Worm (Caenorhabditis elegans): ENCODE measurements around the gene citk-2.
A peak's percentile ranks its signal among the peaks of the same experiment; 100 is the strongest.

The citk-2 gene

DNA sequence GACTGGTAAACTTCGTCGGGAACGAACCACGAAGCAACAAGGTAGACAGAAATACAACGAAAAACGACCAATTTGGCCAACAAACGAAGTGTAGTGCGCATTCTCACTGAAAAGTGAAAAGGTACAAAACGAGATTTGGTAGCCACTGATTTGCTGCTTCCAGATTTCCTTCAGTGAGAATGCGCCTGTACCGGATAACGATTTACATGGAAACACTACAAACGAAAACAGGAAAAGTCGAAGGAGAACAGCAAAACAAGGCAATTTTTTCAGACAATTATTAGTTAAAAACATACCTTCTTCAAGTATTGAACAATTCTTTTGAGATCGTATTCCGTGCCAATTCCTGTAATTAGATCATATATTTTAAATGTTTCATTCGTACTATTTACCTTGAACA is 6.3 kb upstream of the citk-2 start, which contains the start of gene pigb-1:
TSS of gene pigb-1 (minus strand) at position 101 of the 400 bp plus-strand sequence.
- no peak for TF ChIP-seq ttx-3 (tag; optimal IDR thresholded peaks at IDR 0.05)
- no peak for TF ChIP-seq pha-2 (tag; optimal IDR thresholded peaks at IDR 0.05)
- TF ChIP-seq ets-4 (tag; optimal IDR thresholded peaks at IDR 0.05): no peak
- no peak for TF ChIP-seq hlh-8 (tag; optimal IDR thresholded peaks at IDR 0.05)
- TF ChIP-seq pat-9 (tag; optimal IDR thresholded peaks at IDR 0.05): no peak
- no peak for TF ChIP-seq ceh-30 (tag; optimal IDR thresholded peaks at IDR 0.05)
- no peak for TF ChIP-seq K09A11.1 (tag; optimal IDR thresholded peaks at IDR 0.05; ENCODE audit: insufficient read depth)

- peak; percentile 62 for TF ChIP-seq tbx-2 (tag; optimal IDR thresholded peaks at IDR 0.05)
- TF ChIP-seq ceh-18 (tag; optimal IDR thresholded peaks at IDR 0.05): no peak
- TF ChIP-seq ceh-14 (tag; optimal IDR thresholded peaks at IDR 0.05): peak; percentile 16
- TF ChIP-seq pha-2 (tag; optimal IDR thresholded peaks at IDR 0.05): no peak
- TF ChIP-seq ceh-31 (tag; optimal IDR thresholded peaks at IDR 0.05): peak; percentile 70
- TF ChIP-seq hlh-13 (GFP tag; optimal IDR thresholded peaks at IDR 0.05): no peak
- TF ChIP-seq ceh-2 (tag; optimal IDR thresholded peaks at IDR 0.05): peak; percentile 5
- TF ChIP-seq unc-42 (tag; optimal IDR thresholded peaks at IDR 0.05): peak; percentile 47
- peak; percentile 27 for TF ChIP-seq ets-4 (tag; optimal IDR thresholded peaks at IDR 0.05)
- no peak for TF ChIP-seq pqm-1 (tag; optimal IDR thresholded peaks at IDR 0.05)
- TF ChIP-seq tbx-7 (tag; optimal IDR thresholded peaks at IDR 0.05): peak; percentile 2
- TF ChIP-seq C08G9.2 (tag; optimal IDR thresholded peaks at IDR 0.05): peak; percentile 47
- peak; percentile 66 for TF ChIP-seq ceh-48 (tag; optimal IDR thresholded peaks at IDR 0.05)
- TF ChIP-seq ceh-34 (tag; optimal IDR thresholded peaks at IDR 0.05): peak; percentile 1
- peak; percentile 2 for TF ChIP-seq nfya-1 (tag; optimal IDR thresholded peaks at IDR 0.05)
- peak; percentile 32 for TF ChIP-seq zip-5 (tag; optimal IDR thresholded peaks at IDR 0.05)
Observed at ce11 chrII:4993530-4994192, 5.7 kb upstream of the citk-2 start, which contains the start of the genes eif-1 and vps-24. Gene eif-1, minus strand, starts transcription at chrII:4993580. Gene vps-24, plus strand, starts transcription at chrII:4993998.

- TF ChIP-seq dve-1 (tag; optimal IDR thresholded peaks at IDR 0.05) (no peak), ceh-45 (GFP tag; IDR thresholded peaks at IDR 0.05) (no peak), unc-55 (GFP tag; optimal IDR thresholded peaks at IDR 0.05) (peak; percentile 31)
Observed at ce11 chrII:4994939-4995338, 4.4 kb upstream of the citk-2 start, which contains the start of gene rnh-1.0. Gene rnh-1.0, plus strand, starts transcription at chrII:4995327.

- TF ChIP-seq ets-4 (tag; optimal IDR thresholded peaks at IDR 0.05): no peak
- TF ChIP-seq ahr-1 (tag; optimal IDR thresholded peaks at IDR 0.05): no peak
- TF ChIP-seq unc-55 (GFP tag; optimal IDR thresholded peaks at IDR 0.05): no peak
- TF ChIP-seq ztf-16 (tag; optimal IDR thresholded peaks at IDR 0.05): no peak
Observed at ce11 chrII:4998657-4999056, 663 bp upstream of the citk-2 start, which contains the start of gene F59A6.11. Gene F59A6.11, minus strand, starts transcription at chrII:4998757.

ce11 chrII:5001866-5002265 is 2.5 kb downstream of the citk-2 start:
- TF ChIP-seq ceh-48 (tag; optimal IDR thresholded peaks at IDR 0.05) (no peak), ets-4 (tag; optimal IDR thresholded peaks at IDR 0.05) (no peak), nhr-11 (tag; optimal IDR thresholded peaks at IDR 0.05) (no peak)

DNA sequence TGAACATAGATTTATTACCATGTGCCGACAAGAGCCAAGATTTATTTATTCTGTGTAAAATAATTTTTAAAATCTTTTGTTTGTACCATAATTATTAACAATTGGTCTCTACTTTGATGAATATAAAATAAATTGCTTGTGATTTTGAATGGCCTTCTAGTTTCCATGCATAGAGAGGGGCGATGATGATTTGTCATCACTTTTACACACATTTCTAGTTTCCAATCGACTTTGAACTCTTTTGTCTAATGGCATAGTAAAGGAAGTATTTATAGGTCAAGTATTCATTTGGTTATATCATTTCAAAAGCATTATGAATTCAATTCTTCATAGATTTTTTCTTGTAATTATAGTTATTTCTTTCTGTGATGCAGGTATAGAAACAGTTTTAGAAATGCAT is 4.3 kb downstream of the citk-2 start, which contains the start of gene F59A6.10:
TSS of gene F59A6.10 (plus strand) at position 301 of the 400 bp plus-strand sequence.
- no peak for TF ChIP-seq dmd-4 (tag; optimal IDR thresholded peaks at IDR 0.05; ENCODE audit: borderline replicate concordance)
- no peak for TF ChIP-seq ceh-34 (tag; optimal IDR thresholded peaks at IDR 0.05)
- no peak for TF ChIP-seq elt-2 (tag; optimal IDR thresholded peaks at IDR 0.05)
- no peak for TF ChIP-seq che-1 (tag; optimal IDR thresholded peaks at IDR 0.05)
- no peak for TF ChIP-seq pag-3 (tag; optimal IDR thresholded peaks at IDR 0.05; ENCODE audit: borderline replicate concordance)
- TF ChIP-seq nfya-1 (tag; optimal IDR thresholded peaks at IDR 0.05): no peak
- TF ChIP-seq sdc-2 (tag; optimal IDR thresholded peaks at IDR 0.05): no peak
- no peak for TF ChIP-seq npax-4 (tag; optimal IDR thresholded peaks at IDR 0.05)
- no peak for TF ChIP-seq ceh-18 (tag; optimal IDR thresholded peaks at IDR 0.05)
- no peak for TF ChIP-seq C08G9.2 (tag; optimal IDR thresholded peaks at IDR 0.05)
- TF ChIP-seq ceh-45 (GFP tag; IDR thresholded peaks at IDR 0.05): no peak
- no peak for TF ChIP-seq pax-1 (tag; optimal IDR thresholded peaks at IDR 0.05)
- no peak for TF ChIP-seq ahr-1 (tag; optimal IDR thresholded peaks at IDR 0.05)
- TF ChIP-seq lim-6 (tag; optimal IDR thresholded peaks at IDR 0.05): no peak
- TF ChIP-seq ref-2 (tag; optimal IDR thresholded peaks at IDR 0.05): no peak
- no peak for TF ChIP-seq ceh-30 (tag; optimal IDR thresholded peaks at IDR 0.05)
- no peak for TF ChIP-seq lin-11 (tag; optimal IDR thresholded peaks at IDR 0.05)
